Worm (Caenorhabditis elegans): ENCODE results near the gene C25D7.5.

- TF ChIP-seq klf-2 (GFP tag; conservative IDR thresholded peaks at IDR 0.05) (no peak), cog-1 (tag; optimal IDR thresholded peaks at IDR 0.05) (no peak), T22C8.4 (GFP tag; IDR thresholded peaks at IDR 0.05) (no peak), ztf-29 (GFP tag; IDR thresholded peaks at IDR 0.05) (no peak)
Measured at ce11 chrV:15055873-15056272, 3.4 kb downstream of the C25D7.5 start, which contains the start of gene C25D7.16.
